Fruit fly (Drosophila melanogaster) whole organism, prepupa: ENCODE data around the gene CG34026.

Source experiments
- Blimp-1 ChIP-seq: fragments of 200-800 bp; sonication (Bioruptor generic); optimal IDR thresholded peaks from 3 replicates; lab custom pipeline; 2017; ENCODE audit warnings: missing biosample characterization, missing genetic modification characterization, mild to moderate bottlenecking, moderate library complexity, missing genetic modification reagents
- CG10631 ChIP-seq: fragments of 200-800 bp; sonication (Bioruptor generic); optimal IDR thresholded peaks from 2 replicates; lab custom pipeline; 2016; ENCODE audit warnings: missing biosample characterization, missing genetic modification characterization
- CG11902 ChIP-seq: fragments of 200-800 bp; sonication (Bioruptor generic); optimal IDR thresholded peaks from 3 replicates; lab custom pipeline; 2016; ENCODE audit warnings: missing biosample characterization, missing genetic modification characterization
- CG15336 ChIP-seq: fragments of 200-800 bp; sonication (Bioruptor generic); IDR thresholded peaks from 2 replicates; pipeline ENCODE4 v1.3.6; 2022; ENCODE audit warnings: missing biosample characterization, missing genetic modification characterization
- CG1621 ChIP-seq: fragments of 200-800 bp; sonication (Bioruptor generic); optimal IDR thresholded peaks from 3 replicates; lab custom pipeline; 2018; ENCODE audit warnings: missing biosample characterization, mild to moderate bottlenecking, missing genetic modification characterization
- CG31627 ChIP-seq: fragments of 200-800 bp; sonication (Bioruptor generic); optimal IDR thresholded peaks from 3 replicates; lab custom pipeline; 2016; ENCODE audit warnings: missing biosample characterization, missing genetic modification characterization
- CG32006 ChIP-seq: fragments of 200-800 bp; sonication (Bioruptor generic); optimal IDR thresholded peaks from 3 replicates; lab custom pipeline; 2017; ENCODE audit warnings: missing biosample characterization, mild to moderate bottlenecking, missing genetic modification characterization
- CG3919 ChIP-seq: fragments of 200-800 bp; sonication (Bioruptor generic); optimal IDR thresholded peaks from 3 replicates; lab custom pipeline; 2016; ENCODE audit warnings: missing biosample characterization, missing genetic modification characterization
- CG6163 ChIP-seq: fragments of 200-800 bp; sonication (Bioruptor generic); IDR thresholded peaks from 3 replicates; pipeline ENCODE4 v1.3.6; 2022; ENCODE audit warnings: missing biosample characterization, missing genetic modification characterization
- CG6792 ChIP-seq: fragments of 200-800 bp; sonication (Bioruptor generic); optimal IDR thresholded peaks from 3 replicates; lab custom pipeline; 2016; ENCODE audit warnings: missing biosample characterization, missing genetic modification characterization
- CG6808 ChIP-seq: fragments of 200-800 bp; sonication (Bioruptor generic); optimal IDR thresholded peaks from 3 replicates; lab custom pipeline; 2017; ENCODE audit warnings: missing biosample characterization, missing genetic modification characterization, mild to moderate bottlenecking, moderate library complexity, missing genetic modification reagents
- CG6854 ChIP-seq: fragments of 200-800 bp; sonication (Bioruptor generic); optimal IDR thresholded peaks from 2 replicates; lab custom pipeline; 2017; ENCODE audit warnings: missing biosample characterization, mild to moderate bottlenecking, missing genetic modification characterization
- CG7368 ChIP-seq: fragments of 200-800 bp; sonication (Bioruptor generic); optimal IDR thresholded peaks from 3 replicates; lab custom pipeline; 2016; ENCODE audit warnings: missing biosample characterization, missing genetic modification characterization
- CG8119 ChIP-seq: fragments of 200-800 bp; sonication (Bioruptor generic); IDR thresholded peaks from 3 replicates; pipeline ENCODE4 v1.3.6; 2022; ENCODE audit warnings: missing biosample characterization, missing genetic modification characterization
- CG8319 ChIP-seq: fragments of 200-800 bp; sonication (Bioruptor generic); optimal IDR thresholded peaks from 3 replicates; lab custom pipeline; 2016; ENCODE audit warnings: missing biosample characterization, missing genetic modification characterization
- CG9139 ChIP-seq: fragments of 200-800 bp; sonication (Bioruptor generic); optimal IDR thresholded peaks from 3 replicates; lab custom pipeline; 2017; ENCODE audit warnings: missing biosample characterization, mild to moderate bottlenecking, missing genetic modification characterization
- Eip78C ChIP-seq: fragments of 200-800 bp; sonication (Bioruptor generic); peaks from one replicate; lab custom pipeline; 2016; ENCODE audit warnings: missing biosample characterization, missing genetic modification characterization
- Ets96B ChIP-seq: fragments of 200-800 bp; optimal IDR thresholded peaks from 2 replicates; lab custom pipeline; 2019; ENCODE audit warnings: missing biosample characterization, mild to moderate bottlenecking, missing genetic modification characterization, moderate library complexity
- Gug ChIP-seq: fragments of 200-800 bp; sonication (Bioruptor generic); IDR thresholded peaks from 2 replicates; pipeline ENCODE4 v1.3.6; 2022; ENCODE audit warnings: missing biosample characterization, missing genetic modification characterization
- Hr38 ChIP-seq: sonication (Bioruptor generic); optimal IDR thresholded peaks from 2 replicates; lab custom pipeline; 2016; ENCODE audit warnings: missing biosample characterization, missing genetic modification characterization
- Hr39 ChIP-seq: fragments of 200-800 bp; sonication (Bioruptor generic); optimal IDR thresholded peaks from 2 replicates; lab custom pipeline; 2016; ENCODE audit warnings: missing biosample characterization, missing genetic modification characterization
- Lpt ChIP-seq: fragments of 200-800 bp; sonication (Bioruptor generic); optimal IDR thresholded peaks from 3 replicates; lab custom pipeline; 2016; ENCODE audit warnings: missing biosample characterization, missing genetic modification characterization
- Met ChIP-seq: fragments of 200-800 bp; sonication (Bioruptor generic); optimal IDR thresholded peaks from 3 replicates; lab custom pipeline; 2016; ENCODE audit warnings: missing biosample characterization, missing genetic modification characterization
- OdsH ChIP-seq: fragments of 200-800 bp; sonication (Bioruptor generic); optimal IDR thresholded peaks from 3 replicates; lab custom pipeline; 2016; ENCODE audit warnings: missing biosample characterization, missing genetic modification characterization
- Smox ChIP-seq: fragments of 200-800 bp; sonication (Bioruptor generic); optimal IDR thresholded peaks from 3 replicates; lab custom pipeline; 2016; ENCODE audit warnings: missing biosample characterization, missing genetic modification characterization
- Sox102F ChIP-seq: fragments of 200-800 bp; sonication (Bioruptor generic); optimal IDR thresholded peaks from 2 replicates; lab custom pipeline; 2016; ENCODE audit warnings: missing biosample characterization, mild to moderate bottlenecking, missing genetic modification characterization
- Sox14 ChIP-seq: fragments of 200-800 bp; sonication (Bioruptor generic); optimal IDR thresholded peaks from 3 replicates; lab custom pipeline; 2016; ENCODE audit warnings: missing biosample characterization, missing genetic modification characterization
- Sox15 ChIP-seq: fragments of 200-800 bp; sonication (Bioruptor generic); optimal IDR thresholded peaks from 3 replicates; lab custom pipeline; 2016; ENCODE audit warnings: missing biosample characterization, missing genetic modification characterization
- achi ChIP-seq: fragments of 200-800 bp; sonication (Bioruptor generic); optimal IDR thresholded peaks from 3 replicates; lab custom pipeline; 2016; ENCODE audit warnings: missing biosample characterization, missing genetic modification characterization
- acj6 ChIP-seq: fragments of 200-800 bp; sonication (Bioruptor generic); optimal IDR thresholded peaks from 3 replicates; lab custom pipeline; 2016; ENCODE audit warnings: missing biosample characterization, missing genetic modification characterization
- dac ChIP-seq: fragments of 200-800 bp; sonication (Bioruptor generic); optimal IDR thresholded peaks from 2 replicates; lab custom pipeline; 2017; ENCODE audit warnings: missing biosample characterization, mild to moderate bottlenecking, missing genetic modification characterization
- dsx ChIP-seq: fragments of 200-800 bp; optimal IDR thresholded peaks from 3 replicates; lab custom pipeline; 2019; ENCODE audit warnings: missing biosample characterization, mild to moderate bottlenecking, missing genetic modification characterization, moderate library complexity; ENCODE audit not compliant: poor library complexity, severe bottlenecking
- eg ChIP-seq: fragments of 200-800 bp; sonication (Bioruptor generic); IDR thresholded peaks from 3 replicates; pipeline ENCODE4 v1.3.6; 2022; ENCODE audit warnings: missing biosample characterization, missing genetic modification characterization
- fd85E ChIP-seq: fragments of 200-800 bp; sonication (Bioruptor generic); optimal IDR thresholded peaks from 3 replicates; lab custom pipeline; 2016; ENCODE audit warnings: missing biosample characterization, missing genetic modification characterization
- net ChIP-seq: fragments of 200-800 bp; sonication (Bioruptor generic); optimal IDR thresholded peaks from 3 replicates; lab custom pipeline; 2016; ENCODE audit warnings: missing biosample characterization, missing genetic modification characterization
- pdm3 ChIP-seq: fragments of 200-800 bp; sonication (Bioruptor generic); optimal IDR thresholded peaks from 3 replicates; lab custom pipeline; 2016; ENCODE audit warnings: missing biosample characterization, missing genetic modification characterization
- salr ChIP-seq, 2 experiments: fragments of 200-800 bp; sonication (Bioruptor generic); optimal IDR thresholded peaks; 3 replicates each; lab custom pipeline; 2016 to 2018; ENCODE audit warnings: missing biosample characterization in 2 of 2, missing genetic modification characterization in 2 of 2, mild to moderate bottlenecking in 1 of 2
- spab ChIP-seq: fragments of 200-800 bp; sonication (Bioruptor generic); optimal IDR thresholded peaks from 2 replicates; lab custom pipeline; 2017; ENCODE audit warnings: missing biosample characterization, mild to moderate bottlenecking, missing genetic modification characterization, missing genetic modification reagents
- ss ChIP-seq, 2 experiments: fragments of 200-800 bp; sonication (Bioruptor generic); optimal IDR thresholded peaks; 2 replicates in 1 of 2; 3 replicates in 1 of 2; lab custom pipeline; 2017 to 2018; ENCODE audit warnings: mild to moderate bottlenecking in 2 of 2, missing biosample characterization in 2 of 2, missing genetic modification characterization in 2 of 2, moderate library complexity in 1 of 2
- svp ChIP-seq: fragments of 200-800 bp; sonication (Bioruptor generic); peaks from one replicate; lab custom pipeline; 2016; ENCODE audit warnings: missing biosample characterization, missing genetic modification characterization
- topi ChIP-seq: fragments of 200-800 bp; sonication (Bioruptor generic); optimal IDR thresholded peaks from 3 replicates; lab custom pipeline; 2016; ENCODE audit warnings: missing biosample characterization, missing genetic modification characterization

The CG34026 gene

DNA sequence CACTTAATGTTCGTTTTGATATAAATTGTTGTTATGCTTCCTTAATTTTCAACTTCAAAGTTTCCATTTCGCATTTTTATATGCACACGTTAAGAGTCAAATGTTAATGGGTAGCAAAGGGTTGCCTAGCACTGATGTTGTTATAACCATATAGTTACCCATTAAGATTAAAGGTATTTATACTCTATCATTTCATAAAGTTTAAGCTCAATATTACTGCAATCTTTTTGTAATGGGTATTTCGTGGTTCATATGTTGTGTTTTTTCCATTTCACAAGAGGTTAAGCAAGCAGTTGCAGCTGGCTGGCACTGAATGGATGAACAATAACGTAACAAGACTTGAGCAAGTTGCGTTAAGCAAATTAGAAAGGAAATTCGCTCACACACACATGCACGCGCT lies 1.7 kb upstream of the CG34026 start:
- TF ChIP-seq OdsH (GFP tag; lab: Kevin White, UChicago): peak; percentile 13
- no peak for TF ChIP-seq achi (GFP tag; lab: Kevin White, UChicago)
- TF ChIP-seq CG1621: no peak
- no peak for TF ChIP-seq CG9139
- peak; percentile 34 for TF ChIP-seq svp
- peak; percentile 6 for TF ChIP-seq acj6 (GFP tag; lab: Kevin White, UChicago)
- TF ChIP-seq Sox14: no peak
- TF ChIP-seq Met: no peak
- TF ChIP-seq CG6792 (GFP tag; lab: Kevin White, UChicago): no peak
- TF ChIP-seq net: no peak
- TF ChIP-seq pdm3: peak; percentile 16
- peak; percentile 34 for TF ChIP-seq CG31627 (GFP tag; lab: Kevin White, UChicago)
- TF ChIP-seq CG10631: peak; percentile 2
- no peak for TF ChIP-seq CG8119 (GFP tag; lab: Robert Waterston, UW)
- peak; percentile 67 for TF ChIP-seq Eip78C (GFP tag; lab: Kevin White, UChicago)
- TF ChIP-seq CG32006 (GFP tag; lab: Kevin White, UChicago): peak; percentile 9

DNA sequence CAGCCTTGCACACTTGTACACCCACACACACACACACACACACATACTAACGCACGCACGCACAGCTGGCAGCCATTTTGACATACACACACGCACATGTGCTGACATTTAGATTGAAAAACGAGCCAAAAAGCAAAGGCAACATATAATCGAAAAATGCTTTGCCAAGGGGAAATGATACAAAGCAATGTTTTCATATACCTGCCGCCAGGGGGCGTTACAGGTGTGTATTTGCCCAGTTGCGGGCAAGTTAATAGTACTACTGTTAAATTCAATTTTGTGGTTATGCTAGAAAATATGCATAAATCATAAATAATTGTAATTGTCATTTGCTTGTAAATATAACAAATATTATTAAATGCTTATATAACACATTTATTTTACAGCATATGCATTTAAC lies 1.2 kb upstream of the CG34026 start:
- TF ChIP-seq dsx (GFP tag; lab: Kevin White, UChicago) (no peak), Smox (GFP tag; lab: Kevin White, UChicago) (no peak), CG15336 (no peak), Sox15 (GFP tag; lab: Kevin White, UChicago) (no peak), fd85E (GFP tag; lab: Kevin White, UChicago) (no peak), spab (GFP tag; lab: Kevin White, UChicago) (no peak), CG3919 (GFP tag; lab: Kevin White, UChicago) (no peak), dac (GFP tag; lab: Kevin White, UChicago) (no peak), Gug (GFP tag; lab: Robert Waterston, UW) (no peak), Hr38 (GFP tag; lab: Kevin White, UChicago) (no peak), CG10631 (no peak), Eip78C (GFP tag; lab: Kevin White, UChicago) (no peak), Blimp-1 (GFP tag; lab: Kevin White, UChicago) (no peak), pdm3 (no peak), Hr39 (GFP tag; lab: Kevin White, UChicago) (no peak), CG8319 (GFP tag; lab: Kevin White, UChicago) (no peak), net (no peak), CG6808 (no peak)

DNA sequence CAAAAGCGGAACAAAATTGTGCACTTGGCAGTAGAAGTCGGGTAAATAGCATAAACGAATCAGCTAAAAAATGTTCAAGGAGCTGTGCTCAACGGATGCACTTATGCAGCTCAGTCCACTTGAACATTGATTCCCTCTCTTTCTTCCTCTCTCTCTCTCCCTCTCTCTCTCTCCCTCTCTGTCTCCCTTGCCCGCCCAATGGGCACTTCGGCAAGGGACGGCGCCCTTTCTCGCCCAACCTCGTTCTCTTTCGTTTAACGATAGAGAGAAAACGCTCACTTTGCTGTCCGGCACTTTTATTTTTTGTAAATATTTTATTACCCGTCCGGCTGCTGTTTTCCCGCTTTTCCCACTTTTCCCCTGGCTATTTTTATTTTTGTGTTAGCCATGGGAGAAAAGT lies 10.8 kb downstream of the CG34026 start:
- no peak for TF ChIP-seq CG6854 (GFP tag; lab: Kevin White, UChicago)

DNA sequence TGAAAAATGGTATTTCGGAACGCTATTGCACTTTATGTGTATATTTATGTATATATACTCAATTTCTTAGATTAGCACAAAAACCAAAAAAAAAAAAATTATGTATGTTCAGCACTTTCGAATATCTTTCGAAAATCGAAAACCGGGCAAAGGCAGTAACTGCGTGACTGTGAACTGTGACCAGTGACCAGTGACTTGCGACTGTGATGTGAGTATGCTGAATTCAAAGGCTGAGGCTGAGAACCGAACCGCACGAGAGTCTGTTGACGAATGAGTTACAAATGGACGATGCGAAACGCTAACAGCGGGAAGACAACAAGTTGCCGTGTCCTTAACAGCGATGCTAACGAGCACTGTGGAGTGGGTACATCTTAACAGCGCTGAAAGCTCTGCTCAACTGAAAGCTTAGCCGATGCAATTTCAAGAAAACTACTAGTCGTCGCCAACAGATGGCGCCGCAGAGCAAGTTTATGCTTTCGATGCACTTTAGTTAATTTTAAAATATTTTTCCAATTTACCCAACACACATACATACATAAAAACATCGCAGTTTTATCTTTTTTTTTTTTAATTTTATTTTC lies 17.0 kb downstream of the CG34026 start, which contains the start of gene CG32700:
Gene CG32700 (minus strand): TSS at position 274 of the 581 bp plus-strand sequence.
- TF ChIP-seq net (no peak), OdsH (GFP tag; lab: Kevin White, UChicago) (no peak), CG7368 (no peak), Eip78C (GFP tag; lab: Kevin White, UChicago) (peak; percentile 72), CG6792 (GFP tag; lab: Kevin White, UChicago) (no peak), Gug (GFP tag; lab: Robert Waterston, UW) (no peak), salr (GFP tag; optimal IDR thresholded peaks at IDR 0.05; lab: Kevin White, UChicago) (no peak), CG3919 (GFP tag; lab: Kevin White, UChicago) (peak; percentile 7), topi (GFP tag; lab: Kevin White, UChicago) (no peak), fd85E (GFP tag; lab: Kevin White, UChicago) (no peak), CG15336 (no peak), CG6854 (GFP tag; lab: Kevin White, UChicago) (no peak)

DNA sequence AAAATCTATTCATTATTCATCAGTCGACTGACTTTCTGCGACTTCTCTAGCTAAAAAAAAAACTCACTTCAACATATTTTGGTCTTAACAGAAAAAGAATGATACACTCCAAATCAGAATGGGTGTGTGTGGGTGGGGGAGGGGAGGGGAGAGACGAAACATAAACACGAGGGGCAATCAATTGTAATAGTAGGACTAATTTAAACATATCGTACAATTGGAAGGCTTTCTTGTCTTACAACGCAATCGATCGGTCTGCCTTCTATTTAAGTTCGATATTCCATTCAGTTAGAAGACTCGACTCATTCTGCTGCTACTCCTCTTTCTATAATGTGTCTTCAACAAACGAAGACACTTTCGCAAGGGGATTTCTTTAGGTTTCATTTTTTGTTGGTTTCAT lies 17.6 kb downstream of the CG34026 start:
- TF ChIP-seq CG10631 (no peak), CG6854 (GFP tag; lab: Kevin White, UChicago) (no peak), Blimp-1 (GFP tag; lab: Kevin White, UChicago) (no peak), svp (no peak), CG11902 (GFP tag; lab: Kevin White, UChicago) (no peak), Ets96B (tag; lab: Kevin White, UChicago) (no peak), salr (GFP tag; optimal IDR thresholded peaks at IDR 0.05; lab: Kevin White, UChicago) (no peak), Sox15 (GFP tag; lab: Kevin White, UChicago) (no peak), CG3919 (GFP tag; lab: Kevin White, UChicago) (no peak), ss (GFP tag; optimal IDR thresholded peaks at IDR 0.05; lab: Kevin White, UChicago) (no peak), Smox (GFP tag; lab: Kevin White, UChicago) (no peak), Sox102F (GFP tag; lab: Kevin White, UChicago) (no peak), Lpt (no peak), CG1621 (no peak), CG8319 (GFP tag; lab: Kevin White, UChicago) (no peak), CG6163 (GFP tag; lab: Robert Waterston, UW) (no peak), CG6808 (no peak), Met (no peak), eg (GFP tag; lab: Robert Waterston, UW) (no peak)
